Worm (Caenorhabditis elegans) whole organism, L2 larva: ENCODE measurements around the gene Y82E9BR.10.
A peak's percentile ranks its signal among the peaks of the same experiment; 100 is the strongest.

Source experiments
- C34F6.9 ChIP-seq: fragments of 150-350 bp; optimal IDR thresholded peaks from 2 replicates; lab custom pipeline; 2014; ENCODE audit warnings: missing biosample characterization, missing genetic modification characterization
- F13H6.1 ChIP-seq: sonication (generic microtip); optimal IDR thresholded peaks from 2 replicates; lab custom pipeline; 2016; ENCODE audit warnings: missing genetic modification characterization, missing compliant biosample characterization
- R02D3.7 ChIP-seq: fragments of 150-350 bp; optimal IDR thresholded peaks from 2 replicates; lab custom pipeline; 2014; ENCODE audit warnings: missing biosample characterization, missing genetic modification characterization
- Y55F3AM.14 ChIP-seq: fragments of 200-800 bp; sonication (Bioruptor generic); optimal IDR thresholded peaks from 2 replicates; lab custom pipeline; 2018; ENCODE audit warnings: mild to moderate bottlenecking, missing genetic modification characterization, missing compliant biosample characterization
- ZK546.5 ChIP-seq: sonication (generic microtip); optimal IDR thresholded peaks from 2 replicates; lab custom pipeline; 2017; ENCODE audit warnings: missing biosample characterization, missing genetic modification characterization
- alr-1 ChIP-seq: fragments of 150-350 bp; optimal IDR thresholded peaks from 2 replicates; lab custom pipeline; 2014; ENCODE audit warnings: missing biosample characterization, missing genetic modification characterization
- aly-2 ChIP-seq: fragments of 150-350 bp; optimal IDR thresholded peaks from 2 replicates; lab custom pipeline; 2014; ENCODE audit warnings: missing biosample characterization, missing genetic modification characterization
- ama-1 ChIP-seq: fragments of 150-350 bp; optimal IDR thresholded peaks from 2 replicates; lab custom pipeline; 2018; ENCODE audit warnings: inconsistent platforms
- blmp-1 ChIP-seq: sonication (generic microtip); optimal IDR thresholded peaks from 2 replicates; lab custom pipeline; 2017; ENCODE audit warnings: missing genetic modification characterization, mild to moderate bottlenecking, missing compliant biosample characterization, antibody characterized with exemption, moderate library complexity; ENCODE audit not compliant: insufficient read depth
- ceh-16 ChIP-seq: fragments of 150-350 bp; optimal IDR thresholded peaks from 2 replicates; lab custom pipeline; 2014; ENCODE audit warnings: missing biosample characterization, missing genetic modification characterization
- ceh-82 ChIP-seq: fragments of 150-350 bp; optimal IDR thresholded peaks from 2 replicates; lab custom pipeline; 2014; ENCODE audit warnings: missing biosample characterization, missing genetic modification characterization
- crh-2 ChIP-seq: sonication (generic microtip); optimal IDR thresholded peaks from 2 replicates; lab custom pipeline; 2017; ENCODE audit warnings: missing biosample characterization, missing genetic modification characterization
- dmd-4 ChIP-seq: sonication (generic microtip); optimal IDR thresholded peaks from 2 replicates; lab custom pipeline; 2017; ENCODE audit warnings: missing biosample characterization, missing genetic modification characterization
- egl-27 ChIP-seq: sonication (generic microtip); optimal IDR thresholded peaks from 3 replicates; lab custom pipeline; 2017; ENCODE audit warnings: missing biosample characterization, missing genetic modification reagents, missing genetic modification characterization
- elt-1 ChIP-seq: fragments of 150-350 bp; optimal IDR thresholded peaks from 2 replicates; lab custom pipeline; 2014; ENCODE audit warnings: missing biosample characterization, missing genetic modification characterization
- elt-3 ChIP-seq: sonication (generic microtip); optimal IDR thresholded peaks from 2 replicates; lab custom pipeline; 2017; ENCODE audit warnings: missing biosample characterization, missing genetic modification characterization
- fos-1 ChIP-seq: fragments of 150-350 bp; optimal IDR thresholded peaks from 2 replicates; lab custom pipeline; 2014; ENCODE audit warnings: missing biosample characterization, missing genetic modification characterization
- gmeb-1 ChIP-seq: fragments of 150-350 bp; optimal IDR thresholded peaks from 2 replicates; lab custom pipeline; 2014; ENCODE audit warnings: missing biosample characterization, missing genetic modification characterization
- lin-11 ChIP-seq: fragments of 150-350 bp; sonication (generic microtip); optimal IDR thresholded peaks from 2 replicates; lab custom pipeline; 2014; ENCODE audit warnings: missing biosample characterization, missing genetic modification characterization, inconsistent platforms, mixed read lengths
- lin-13 ChIP-seq: fragments of 150-350 bp; optimal IDR thresholded peaks from 2 replicates; lab custom pipeline; 2014; ENCODE audit warnings: missing biosample characterization, missing genetic modification reagents, missing genetic modification characterization
- lin-39 ChIP-seq: fragments of 150-350 bp; optimal IDR thresholded peaks from 2 replicates; lab custom pipeline; 2014; ENCODE audit warnings: missing biosample characterization, missing genetic modification reagents, missing genetic modification characterization
- lsy-2 ChIP-seq, 2 experiments: fragments of 150-350 bp in 1 of 2; sonication (generic microtip) in 1 of 2; optimal IDR thresholded peaks; 2 replicates each; lab custom pipeline; 2014 to 2017; ENCODE audit warnings: missing biosample characterization in 2 of 2, missing genetic modification characterization in 2 of 2
- mab-5 ChIP-seq: fragments of 150-350 bp; optimal IDR thresholded peaks from 2 replicates; lab custom pipeline; 2014; ENCODE audit warnings: missing biosample characterization, missing genetic modification characterization
- mbf-1 ChIP-seq: sonication (generic microtip); optimal IDR thresholded peaks from 2 replicates; lab custom pipeline; 2017; ENCODE audit warnings: missing biosample characterization, missing genetic modification characterization
- mdl-1 ChIP-seq, 2 experiments: fragments of 150-350 bp in 1 of 2; sonication (generic microtip) in 1 of 2; optimal IDR thresholded peaks; 2 replicates each; lab custom pipeline; 2017; ENCODE audit warnings: missing biosample characterization in 2 of 2, missing genetic modification characterization in 2 of 2
- nhr-10 ChIP-seq: sonication (generic microtip); optimal IDR thresholded peaks from 2 replicates; lab custom pipeline; 2017; ENCODE audit warnings: missing biosample characterization, missing genetic modification characterization
- nhr-11 ChIP-seq: fragments of 150-350 bp; optimal IDR thresholded peaks from 2 replicates; lab custom pipeline; 2014; ENCODE audit warnings: missing biosample characterization, missing genetic modification characterization
- nhr-12 ChIP-seq: fragments of 150-350 bp; optimal IDR thresholded peaks from 2 replicates; lab custom pipeline; 2014; ENCODE audit warnings: missing biosample characterization, missing genetic modification characterization
- nhr-129 ChIP-seq: fragments of 150-350 bp; optimal IDR thresholded peaks from 2 replicates; lab custom pipeline; 2014; ENCODE audit warnings: missing biosample characterization, missing genetic modification characterization
- nhr-21 ChIP-seq: fragments of 150-350 bp; optimal IDR thresholded peaks from 2 replicates; lab custom pipeline; 2014; ENCODE audit warnings: missing biosample characterization, missing genetic modification characterization
- nhr-23 ChIP-seq: fragments of 150-350 bp; optimal IDR thresholded peaks from 2 replicates; lab custom pipeline; 2014; ENCODE audit warnings: missing biosample characterization, missing genetic modification reagents, missing genetic modification characterization
- nhr-237 ChIP-seq: fragments of 150-350 bp; optimal IDR thresholded peaks from 2 replicates; lab custom pipeline; 2014; ENCODE audit warnings: missing biosample characterization, missing genetic modification characterization
- nhr-25 ChIP-seq: fragments of 150-350 bp; sonication (generic microtip); optimal IDR thresholded peaks from 3 replicates; lab custom pipeline; 2014; ENCODE audit warnings: missing biosample characterization, missing genetic modification characterization
- nhr-6 ChIP-seq: fragments of 150-350 bp; optimal IDR thresholded peaks from 2 replicates; lab custom pipeline; 2014; ENCODE audit warnings: missing biosample characterization, missing genetic modification characterization
- nhr-77 ChIP-seq: fragments of 150-350 bp; optimal IDR thresholded peaks from 2 replicates; lab custom pipeline; 2014; ENCODE audit warnings: missing biosample characterization, missing genetic modification characterization
- peb-1 ChIP-seq: fragments of 150-350 bp; optimal IDR thresholded peaks from 2 replicates; lab custom pipeline; 2014; ENCODE audit warnings: missing biosample characterization, missing genetic modification characterization
- sem-4 ChIP-seq: fragments of 150-350 bp; optimal IDR thresholded peaks from 2 replicates; lab custom pipeline; 2014; ENCODE audit warnings: missing biosample characterization, missing genetic modification reagents, missing genetic modification characterization
- skn-1 ChIP-seq: sonication (generic microtip); optimal IDR thresholded peaks from 2 replicates; lab custom pipeline; 2017; ENCODE audit warnings: missing biosample characterization, missing genetic modification characterization
- sma-3 ChIP-seq: sonication (generic microtip); optimal IDR thresholded peaks from 2 replicates; lab custom pipeline; 2016; ENCODE audit warnings: missing genetic modification reagents, missing genetic modification characterization, missing compliant biosample characterization
- sma-9 ChIP-seq, 2 experiments: fragments of 150-350 bp in 1 of 2; sonication (generic microtip) in 1 of 2; optimal IDR thresholded peaks; 2 replicates each; lab custom pipeline; 2014 to 2016; ENCODE audit warnings: missing genetic modification characterization in 2 of 2, mild to moderate bottlenecking in 1 of 2, missing biosample characterization in 1 of 2, missing compliant biosample characterization in 1 of 2, missing genetic modification reagents in 1 of 2, moderate library complexity in 1 of 2
- snpc-4 ChIP-seq: fragments of 150-350 bp; optimal IDR thresholded peaks from 2 replicates; lab custom pipeline; 2014; ENCODE audit warnings: missing biosample characterization, missing genetic modification characterization
- unc-39 ChIP-seq: fragments of 150-350 bp; optimal IDR thresholded peaks from 2 replicates; lab custom pipeline; 2014; ENCODE audit warnings: missing biosample characterization, missing genetic modification characterization
- unc-55 ChIP-seq: fragments of 150-350 bp; sonication (generic microtip); optimal IDR thresholded peaks from 3 replicates; lab custom pipeline; 2014; ENCODE audit warnings: missing biosample characterization, missing genetic modification reagents, missing genetic modification characterization
- unc-62 ChIP-seq: fragments of 150-350 bp; optimal IDR thresholded peaks from 2 replicates; lab custom pipeline; 2014; ENCODE audit warnings: missing biosample characterization, missing genetic modification reagents, missing genetic modification characterization
- zag-1 ChIP-seq: fragments of 150-350 bp; optimal IDR thresholded peaks from 2 replicates; lab custom pipeline; 2014; ENCODE audit warnings: missing biosample characterization, missing genetic modification characterization
- ztf-1 ChIP-seq: fragments of 200-800 bp; sonication (Bioruptor generic); conservative IDR thresholded peaks from 2 replicates; pipeline ENCODE4 v1.3.6; 2022; ENCODE audit warnings: missing genetic modification characterization, missing compliant biosample characterization
- ztf-11 ChIP-seq: sonication (generic microtip); optimal IDR thresholded peaks from 2 replicates; lab custom pipeline; 2017; ENCODE audit warnings: missing biosample characterization, missing genetic modification characterization
- ztf-4 ChIP-seq: fragments of 150-350 bp; optimal IDR thresholded peaks from 2 replicates; lab custom pipeline; 2014; ENCODE audit warnings: missing biosample characterization, missing genetic modification characterization

The Y82E9BR.10 gene

DNA sequence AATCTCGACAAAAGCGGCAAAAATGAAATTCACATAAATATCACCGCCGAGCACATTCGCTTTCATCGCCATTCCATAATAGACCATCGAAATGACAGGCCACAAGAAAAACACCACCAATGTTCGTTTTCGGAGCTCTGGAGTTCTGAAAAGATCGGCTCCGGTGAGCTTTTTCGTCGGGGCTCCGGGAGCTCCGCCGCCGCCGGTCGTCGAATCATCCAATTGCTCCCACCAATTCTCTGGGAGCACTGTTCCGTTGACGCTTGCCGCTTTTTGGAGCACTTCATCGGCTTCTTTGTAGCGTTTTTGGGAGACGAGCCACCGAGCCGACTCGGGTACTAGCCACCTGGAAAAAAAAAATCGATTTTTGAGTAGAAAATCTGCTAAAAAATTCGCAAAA is 46.0 kb upstream of the Y82E9BR.10 start:
- TF ChIP-seq aly-2 = no peak
- TF ChIP-seq fos-1 = no peak
- no peak for TF ChIP-seq ama-1 (lab: Kevin White, UChicago)
- no peak for TF ChIP-seq nhr-129 (tag; lab: Kevin White, UChicago)
- no peak for TF ChIP-seq sma-9 (GFP tag; optimal IDR thresholded peaks at IDR 0.05; lab: Kevin White, UChicago)
- TF ChIP-seq sma-9 (tag; optimal IDR thresholded peaks at IDR 0.05; lab: Kevin White, UChicago) = no peak
- no peak for TF ChIP-seq nhr-23 (tag; lab: Kevin White, UChicago)
- no peak for TF ChIP-seq dmd-4 (tag; lab: Kevin White, UChicago)
- TF ChIP-seq lin-11 (tag; lab: Kevin White, UChicago) = no peak
- no peak for TF ChIP-seq mbf-1 (tag; lab: Kevin White, UChicago)
- no peak for TF ChIP-seq egl-27 (tag; lab: Kevin White, UChicago)
- no peak for TF ChIP-seq ztf-4 (tag; lab: Kevin White, UChicago)
- no peak for TF ChIP-seq nhr-6 (tag; lab: Kevin White, UChicago)
- no peak for TF ChIP-seq nhr-21 (tag; lab: Kevin White, UChicago)
- TF ChIP-seq elt-3 (tag; lab: Kevin White, UChicago) = no peak
- TF ChIP-seq ceh-82 (tag; lab: Kevin White, UChicago) = no peak
- no peak for TF ChIP-seq crh-2 (tag; lab: Kevin White, UChicago)
- no peak for TF ChIP-seq nhr-11 (tag; lab: Kevin White, UChicago)
- TF ChIP-seq nhr-12 = no peak
- no peak for TF ChIP-seq zag-1

ce11 chrIII:1419700-1420356 is 44.4 kb upstream of the Y82E9BR.10 start:
- no peak for TF ChIP-seq alr-1
- peak; percentile 61 for TF ChIP-seq fos-1
- peak; percentile 76 for TF ChIP-seq ZK546.5
- no peak for TF ChIP-seq nhr-10
- TF ChIP-seq zag-1 = no peak
- TF ChIP-seq nhr-237 (tag; lab: Kevin White, UChicago) = peak; percentile 68
- peak; percentile 49 for TF ChIP-seq nhr-129 (tag; lab: Kevin White, UChicago)
- peak; percentile 70 for TF ChIP-seq sma-3
- peak; percentile 9 for TF ChIP-seq C34F6.9 (tag; lab: Kevin White, UChicago)
- peak; percentile 58 for TF ChIP-seq nhr-77
- peak; percentile 45 for TF ChIP-seq sem-4 (tag; lab: Kevin White, UChicago)
- TF ChIP-seq gmeb-1 = peak; percentile 28
- peak; percentile 79 for TF ChIP-seq Y55F3AM.14
- peak; percentile 49 for TF ChIP-seq aly-2
- TF ChIP-seq ztf-4 (tag; lab: Kevin White, UChicago) = peak; percentile 82
- TF ChIP-seq egl-27 (tag; lab: Kevin White, UChicago) = no peak
- TF ChIP-seq lin-13 (GFP tag; lab: Kevin White, UChicago) = peak; percentile 88
- TF ChIP-seq peb-1 (tag; lab: Kevin White, UChicago) = no peak
- peak; percentile 54 for TF ChIP-seq sma-9 (GFP tag; optimal IDR thresholded peaks at IDR 0.05; lab: Kevin White, UChicago)
- no peak for TF ChIP-seq sma-9 (tag; optimal IDR thresholded peaks at IDR 0.05; lab: Kevin White, UChicago)
- no peak for TF ChIP-seq lin-11 (tag; lab: Kevin White, UChicago)
- TF ChIP-seq elt-3 (tag; lab: Kevin White, UChicago) = no peak
- no peak for TF ChIP-seq blmp-1
- peak; percentile 18 for TF ChIP-seq mbf-1 (tag; lab: Kevin White, UChicago)
- 0 out of 2 replicates have a peak, but pooled peaks have one; percentile 68 for TF ChIP-seq ztf-1 (GFP tag; lab: Robert Waterston, UW)
- TF ChIP-seq mab-5 (tag; lab: Kevin White, UChicago) = no peak
- no peak for TF ChIP-seq lin-39
- TF ChIP-seq ama-1 (lab: Kevin White, UChicago) = peak; percentile 90
- no peak for TF ChIP-seq unc-39 (tag; lab: Kevin White, UChicago)
- no peak for TF ChIP-seq elt-1 (tag; lab: Kevin White, UChicago)
- TF ChIP-seq crh-2 (tag; lab: Kevin White, UChicago) = peak; percentile 65
- TF ChIP-seq unc-62 = no peak
- no peak for TF ChIP-seq nhr-12
- TF ChIP-seq dmd-4 (tag; lab: Kevin White, UChicago) = no peak
- TF ChIP-seq lsy-2 (tag; optimal IDR thresholded peaks at IDR 0.05; lab: Kevin White, UChicago) = peak; percentile 73 to 83
- TF ChIP-seq ztf-11 (tag; lab: Kevin White, UChicago) = no peak
- no peak for TF ChIP-seq nhr-23 (tag; lab: Kevin White, UChicago)
- TF ChIP-seq unc-55 (GFP tag; lab: Kevin White, UChicago) = peak; percentile 38
- TF ChIP-seq nhr-21 (tag; lab: Kevin White, UChicago) = peak; percentile 74
- TF ChIP-seq R02D3.7 (tag; lab: Kevin White, UChicago) = no peak
- TF ChIP-seq mdl-1 (tag; optimal IDR thresholded peaks at IDR 0.05; lab: Kevin White, UChicago) = no peak
- TF ChIP-seq nhr-25 (tag; lab: Kevin White, UChicago) = peak; percentile 59
- TF ChIP-seq F13H6.1 (tag; lab: Kevin White, UChicago) = peak; percentile 24
- no peak for TF ChIP-seq snpc-4 (tag; lab: Kevin White, UChicago)
- peak; percentile 42 for TF ChIP-seq nhr-6 (tag; lab: Kevin White, UChicago)
- no peak for TF ChIP-seq skn-1 (tag; lab: Kevin White, UChicago)
- TF ChIP-seq ceh-16 (tag; lab: Kevin White, UChicago) = peak; percentile 13
- no peak for TF ChIP-seq ceh-82 (tag; lab: Kevin White, UChicago)
- peak; percentile 61 for TF ChIP-seq nhr-11 (tag; lab: Kevin White, UChicago)
